Worm (Caenorhabditis elegans) whole organism, early embryonic: ENCODE data around the gene F28G4.3.

Experiments used
- B0310.2 ChIP-seq: sonication (generic microtip); optimal IDR thresholded peaks from 2 replicates; lab custom pipeline; 2016; ENCODE audit warnings: mild to moderate bottlenecking, missing genetic modification characterization, missing compliant biosample characterization
- F13C5.2 ChIP-seq: sonication (generic microtip); optimal IDR thresholded peaks from 2 replicates; lab custom pipeline; 2017; ENCODE audit warnings: mild to moderate bottlenecking, missing genetic modification characterization, inconsistent platforms, missing compliant biosample characterization
- aly-1 ChIP-seq: sonication (generic microtip); optimal IDR thresholded peaks from 2 replicates; lab custom pipeline; 2016; ENCODE audit warnings: missing genetic modification characterization, missing compliant biosample characterization
- ama-1 ChIP-seq: fragments of 150-350 bp; optimal IDR thresholded peaks from 2 replicates; lab custom pipeline; 2014
- ets-7 ChIP-seq: sonication (generic microtip); optimal IDR thresholded peaks from 2 replicates; lab custom pipeline; 2016; ENCODE audit warnings: missing genotype, missing genetic modification characterization, missing compliant biosample characterization
- flt-1 ChIP-seq: fragments of 200-800 bp; sonication (Bioruptor generic); IDR thresholded peaks from 2 replicates; pipeline ENCODE4 v1.3.6; 2022; ENCODE audit warnings: missing genetic modification characterization, missing compliant biosample characterization
- hmg-4 ChIP-seq: fragments of 200-800 bp; sonication (Bioruptor generic); optimal IDR thresholded peaks from 2 replicates; lab custom pipeline; 2018; ENCODE audit warnings: mild to moderate bottlenecking, missing genetic modification characterization, missing compliant biosample characterization
- pes-1 ChIP-seq: fragments of 200-800 bp; sonication (Bioruptor generic); IDR thresholded peaks from 2 replicates; pipeline ENCODE4 v1.3.6; 2022; ENCODE audit warnings: missing genetic modification reagents, missing genetic modification characterization, missing compliant biosample characterization
- sea-1 ChIP-seq: fragments of 200-800 bp; sonication (Bioruptor generic); conservative IDR thresholded peaks from 2 replicates; pipeline ENCODE4 v1.3.6; 2022; ENCODE audit warnings: missing genetic modification characterization, missing compliant biosample characterization
- tbx-37 ChIP-seq: fragments of 200-800 bp; sonication (Bioruptor generic); conservative IDR thresholded peaks from 2 replicates; pipeline ENCODE4 v1.3.6; 2022; ENCODE audit warnings: missing genetic modification reagents, missing genetic modification characterization, missing compliant biosample characterization
- tra-4 ChIP-seq: sonication (generic microtip); optimal IDR thresholded peaks from 2 replicates; lab custom pipeline; 2017; ENCODE audit warnings: missing genetic modification characterization, missing compliant biosample characterization

DNA sequence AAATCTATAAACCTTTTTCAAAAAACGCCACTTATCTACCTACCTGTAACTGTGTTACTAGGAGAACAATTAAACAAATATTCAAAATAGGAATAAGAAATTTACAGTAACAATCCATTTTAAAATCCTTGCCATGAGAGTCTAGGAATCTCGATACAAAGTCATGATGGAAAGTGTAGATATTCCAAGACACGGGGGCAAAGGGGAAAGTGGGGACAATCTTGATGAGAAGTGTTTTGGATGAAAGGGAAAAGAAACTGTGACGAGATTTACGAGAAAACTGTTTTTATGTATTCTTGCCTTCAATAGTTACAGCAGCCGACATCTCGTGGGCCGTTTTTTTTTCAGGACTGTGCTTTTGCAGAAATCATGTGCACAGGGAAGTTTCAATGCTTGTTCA is 5.4 kb downstream of the F28G4.3 start, which contains the start of gene F28G4.2:
- TF ChIP-seq F13C5.2 (no peak), ama-1 (lab: Kevin White, UChicago) (no peak), aly-1 (tag; lab: Kevin White, UChicago) (no peak), pes-1 (GFP tag; lab: Robert Waterston, UW) (no peak), hmg-4 (GFP tag; lab: Kevin White, UChicago) (no peak), ets-7 (tag; lab: Kevin White, UChicago) (no peak), flt-1 (GFP tag; lab: Robert Waterston, UW) (no peak), B0310.2 (tag; lab: Kevin White, UChicago) (no peak), tra-4 (tag; lab: Kevin White, UChicago) (no peak), sea-1 (GFP tag; lab: Robert Waterston, UW) (no peak), tbx-37 (GFP tag; lab: Robert Waterston, UW) (no peak)
